Worm (Caenorhabditis elegans): Measurements from ENCODE around the gene ubc-18.

DNA sequence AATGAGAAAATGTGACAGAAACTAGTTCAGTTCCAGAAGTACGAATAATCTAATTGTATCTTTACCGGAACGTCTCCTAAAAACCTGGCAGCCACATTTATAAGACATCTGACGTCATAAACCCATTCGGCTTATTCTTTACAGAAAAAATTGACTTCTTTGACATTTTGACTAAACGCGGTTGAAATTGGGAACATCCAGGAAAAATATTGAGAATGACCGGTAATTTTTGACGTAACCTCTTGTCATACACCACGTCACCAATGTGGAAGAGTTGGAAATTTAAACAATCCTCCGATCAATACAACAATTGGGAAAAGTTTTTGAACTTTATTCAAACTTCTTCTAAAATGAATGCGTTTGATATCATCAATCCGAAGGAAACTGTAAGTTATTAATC is 22.7 kb upstream of the ubc-18 start, which contains the start of gene ZK418.2:
- no peak for TF ChIP-seq ref-1 (GFP tag; conservative IDR thresholded peaks at IDR 0.05)
- no peak for TF ChIP-seq flt-1 (GFP tag; IDR thresholded peaks at IDR 0.05)
- TF ChIP-seq med-1 (GFP tag; optimal IDR thresholded peaks at IDR 0.05; ENCODE audit: insufficient read depth) = no peak
- TF ChIP-seq klf-2 (GFP tag; conservative IDR thresholded peaks at IDR 0.05) = no peak
- TF ChIP-seq ztf-23 (GFP tag; IDR thresholded peaks at IDR 0.05) = no peak
- no peak for TF ChIP-seq ztf-29 (GFP tag; IDR thresholded peaks at IDR 0.05)

Measured in whole organism, midembryonic.